Fruit fly (Drosophila melanogaster) Kc167 (cell line): Measurements from ENCODE around the gene Syx4.

Experiments
- Myc ChIP-seq: fragments of >200 bp; optimal IDR thresholded peaks from 2 replicates; lab custom pipeline; 2017; ENCODE audit warnings: missing external identifiers
- Sin3A ChIP-seq: fragments of >200 bp; optimal IDR thresholded peaks from 2 replicates; lab custom pipeline; 2018; ENCODE audit warnings: missing external identifiers
- h ChIP-seq: fragments of >200 bp; optimal IDR thresholded peaks from 3 replicates; lab custom pipeline; 2018; ENCODE audit warnings: missing external identifiers

- TF ChIP-seq Sin3A (lab: Kevin White, UChicago) (no peak), h (lab: Kevin White, UChicago) (no peak), Myc (lab: Kevin White, UChicago) (no peak)
Observed at dm6 chrX:2708156-2708734, 35.6 kb downstream of the Syx4 start, which contains the start of gene CG2681.
